Fruit fly (Drosophila melanogaster) whole organism, pupa: Measurements from ENCODE around the gene CG5103.
A peak's percentile ranks its signal among the peaks of the same experiment; 100 is the strongest.

ENCODE experiments used
- CG10348 ChIP-seq: fragments of 200-800 bp; sonication (Bioruptor generic); IDR thresholded peaks from 2 replicates; pipeline ENCODE4 v1.3.6; 2022; ENCODE audit warnings: missing biosample characterization, missing genetic modification characterization
- CG12605 ChIP-seq: fragments of 200-800 bp; sonication (Bioruptor generic); IDR thresholded peaks from 2 replicates; pipeline ENCODE4 v1.3.6; 2022; ENCODE audit warnings: missing biosample characterization, missing genetic modification characterization
- CG13204 ChIP-seq: fragments of 200-800 bp; sonication (Bioruptor generic); optimal IDR thresholded peaks from 2 replicates; lab custom pipeline; 2018; ENCODE audit warnings: missing biosample characterization, mild to moderate bottlenecking, missing genetic modification characterization, moderate library complexity
- CG14655 ChIP-seq: fragments of 200-800 bp; sonication (Bioruptor generic); optimal IDR thresholded peaks from 3 replicates; lab custom pipeline; 2017; ENCODE audit warnings: mild to moderate bottlenecking, missing biosample characterization, missing genetic modification reagents, missing genetic modification characterization
- CG15710 ChIP-seq: fragments of 200-800 bp; sonication (Bioruptor generic); optimal IDR thresholded peaks from 2 replicates; lab custom pipeline; 2018; ENCODE audit warnings: missing biosample characterization, mild to moderate bottlenecking, missing genetic modification characterization, moderate library complexity
- CG17806 ChIP-seq: fragments of 200-800 bp; sonication (Bioruptor generic); optimal IDR thresholded peaks from 2 replicates; lab custom pipeline; 2018; ENCODE audit warnings: missing biosample characterization, mild to moderate bottlenecking, missing genetic modification characterization, moderate library complexity
- CG32121 ChIP-seq: fragments of 200-800 bp; sonication (Bioruptor generic); IDR thresholded peaks from 2 replicates; pipeline ENCODE4 v1.3.6; 2022; ENCODE audit warnings: missing biosample characterization, missing genetic modification characterization
- CG34367 ChIP-seq: fragments of 200-800 bp; sonication (Bioruptor generic); optimal IDR thresholded peaks from 2 replicates; lab custom pipeline; 2018; ENCODE audit warnings: missing biosample characterization, mild to moderate bottlenecking, missing genetic modification characterization
- CG4496 ChIP-seq: fragments of 200-800 bp; sonication (Bioruptor generic); IDR thresholded peaks from 3 replicates; pipeline ENCODE4 v1.3.6; 2022; ENCODE audit warnings: missing biosample characterization, missing genetic modification characterization
- CG8159 ChIP-seq: fragments of 200-800 bp; sonication (Bioruptor generic); optimal IDR thresholded peaks from 3 replicates; lab custom pipeline; 2018; ENCODE audit warnings: missing biosample characterization, mild to moderate bottlenecking, missing genetic modification characterization, moderate library complexity
- CG8301 ChIP-seq: fragments of 200-800 bp; sonication (Bioruptor generic); optimal IDR thresholded peaks from 2 replicates; lab custom pipeline; 2018; ENCODE audit warnings: missing biosample characterization, mild to moderate bottlenecking, missing genetic modification characterization
- CG9948 ChIP-seq: fragments of 200-800 bp; sonication (Bioruptor generic); optimal IDR thresholded peaks from 2 replicates; lab custom pipeline; 2018; ENCODE audit warnings: missing biosample characterization, mild to moderate bottlenecking, missing genetic modification characterization, moderate library complexity
- D1 ChIP-seq: fragments of 200-800 bp; sonication (Bioruptor generic); optimal IDR thresholded peaks from 2 replicates; lab custom pipeline; 2018; ENCODE audit warnings: missing biosample characterization, mild to moderate bottlenecking, missing genetic modification characterization, moderate library complexity
- EcR ChIP-seq: fragments of 200-800 bp; sonication (Bioruptor generic); optimal IDR thresholded peaks from 3 replicates; lab custom pipeline; 2019; ENCODE audit warnings: missing biosample characterization, missing genetic modification characterization, mild to moderate bottlenecking, moderate library complexity, missing genetic modification reagents
- Ets98B ChIP-seq: fragments of 200-800 bp; sonication (Bioruptor generic); IDR thresholded peaks from 2 replicates; pipeline ENCODE4 v1.3.6; 2022; ENCODE audit warnings: missing biosample characterization, missing genetic modification characterization
- Pif1A ChIP-seq: fragments of 200-800 bp; sonication (Bioruptor generic); optimal IDR thresholded peaks from 3 replicates; lab custom pipeline; 2016; ENCODE audit warnings: missing biosample characterization, missing genetic modification characterization
- Pif1B ChIP-seq: fragments of 200-800 bp; sonication (Bioruptor generic); optimal IDR thresholded peaks from 3 replicates; lab custom pipeline; 2016; ENCODE audit warnings: missing biosample characterization, missing genetic modification characterization
- Snoo ChIP-seq: fragments of 200-800 bp; sonication (Bioruptor generic); optimal IDR thresholded peaks from 3 replicates; lab custom pipeline; 2017; ENCODE audit warnings: missing biosample characterization, mild to moderate bottlenecking, missing genetic modification characterization, inconsistent platforms
- fd96Ca ChIP-seq: fragments of 200-800 bp; sonication (Bioruptor generic); IDR thresholded peaks from 3 replicates; pipeline ENCODE4 v1.3.6; 2022; ENCODE audit warnings: missing biosample characterization, missing genetic modification characterization
- gl ChIP-seq: fragments of 200-800 bp; sonication (Bioruptor generic); optimal IDR thresholded peaks from 2 replicates; lab custom pipeline; 2018; ENCODE audit warnings: missing biosample characterization, mild to moderate bottlenecking, missing genetic modification characterization
- rn ChIP-seq: fragments of 200-800 bp; sonication (Bioruptor generic); IDR thresholded peaks from 2 replicates; pipeline ENCODE4 v1.3.6; 2022; ENCODE audit warnings: missing biosample characterization, missing genetic modification characterization

The CG5103 gene

DNA sequence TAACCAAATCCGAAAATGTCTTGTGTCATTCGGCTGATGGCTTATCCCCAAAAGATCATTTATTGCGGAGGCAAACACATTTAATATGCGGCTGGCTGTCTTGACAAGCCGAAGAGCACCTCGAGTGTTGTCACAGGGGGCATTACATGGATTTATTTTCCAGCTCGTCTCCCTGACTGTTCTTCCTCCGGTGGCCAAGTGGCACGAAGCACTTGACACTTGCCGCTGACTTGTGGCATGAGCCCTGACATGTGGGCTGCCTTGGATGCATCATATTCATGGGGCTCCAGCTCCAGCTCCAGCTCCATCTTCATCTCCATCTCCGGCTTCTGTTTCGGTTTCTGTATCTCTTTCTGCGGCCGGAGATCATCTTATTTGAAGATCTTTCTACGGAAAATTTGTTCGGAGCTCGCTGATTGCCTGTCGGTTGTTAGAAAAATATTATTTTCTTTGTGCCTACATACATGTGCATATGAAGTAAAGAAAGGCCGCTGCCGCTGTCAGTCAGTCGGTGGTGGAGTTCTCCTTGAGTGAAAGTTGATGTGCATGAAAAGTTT lies 25.9 kb downstream of the CG5103 start:
- TF ChIP-seq CG17806 (tag; lab: Kevin White, UChicago): no peak
- TF ChIP-seq CG34367: no peak
- TF ChIP-seq Ets98B: no peak
- TF ChIP-seq CG12605: no peak
- no peak for TF ChIP-seq CG13204
- no peak for TF ChIP-seq Pif1B (GFP tag; lab: Kevin White, UChicago)
- TF ChIP-seq EcR (GFP tag; lab: Kevin White, UChicago): no peak
- TF ChIP-seq CG9948 (tag; lab: Kevin White, UChicago): no peak
- no peak for TF ChIP-seq CG4496
- TF ChIP-seq rn (GFP tag; lab: Robert Waterston, UW): no peak
- TF ChIP-seq CG14655 (GFP tag; lab: Kevin White, UChicago): no peak
- TF ChIP-seq CG8159 (tag; lab: Kevin White, UChicago): no peak
- TF ChIP-seq CG10348 (GFP tag; lab: Robert Waterston, UW): no peak
- no peak for TF ChIP-seq Snoo (tag; lab: Kevin White, UChicago)
- TF ChIP-seq CG32121: no peak
- no peak for TF ChIP-seq CG8301
- TF ChIP-seq Pif1A (GFP tag; lab: Kevin White, UChicago): no peak
- no peak for TF ChIP-seq D1 (tag; lab: Kevin White, UChicago)

DNA sequence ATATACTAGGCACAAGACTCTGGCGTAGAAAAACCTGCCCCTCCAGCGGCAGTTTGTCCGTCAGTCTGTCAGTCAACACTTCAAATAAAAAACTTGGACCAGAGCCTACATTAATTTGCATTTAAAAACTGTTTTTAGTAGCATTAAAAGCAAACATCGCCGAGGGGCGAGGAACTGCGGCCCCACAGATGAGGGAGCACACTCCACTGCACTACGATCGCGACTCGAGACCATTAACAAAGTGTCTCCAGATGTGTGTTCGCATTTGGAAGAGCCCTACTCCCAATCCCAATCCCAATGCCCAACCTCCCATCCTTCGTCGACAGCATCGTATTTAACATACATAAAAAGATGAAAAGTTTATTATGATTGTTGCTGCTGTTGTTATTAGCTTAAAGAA lies 27.6 kb downstream of the CG5103 start:
- TF ChIP-seq Pif1B (GFP tag; lab: Kevin White, UChicago): no peak
- TF ChIP-seq CG8159 (tag; lab: Kevin White, UChicago): no peak
- no peak for TF ChIP-seq D1 (tag; lab: Kevin White, UChicago)
- TF ChIP-seq CG12605: no peak
- TF ChIP-seq CG9948 (tag; lab: Kevin White, UChicago): no peak
- TF ChIP-seq rn (GFP tag; lab: Robert Waterston, UW): no peak
- no peak for TF ChIP-seq gl (tag; lab: Kevin White, UChicago)
- TF ChIP-seq CG17806 (tag; lab: Kevin White, UChicago): no peak
- no peak for TF ChIP-seq CG10348 (GFP tag; lab: Robert Waterston, UW)
- TF ChIP-seq fd96Ca (GFP tag; lab: Robert Waterston, UW): no peak
- no peak for TF ChIP-seq CG34367
- no peak for TF ChIP-seq CG32121
- TF ChIP-seq CG15710: no peak
- no peak for TF ChIP-seq Pif1A (GFP tag; lab: Kevin White, UChicago)
- no peak for TF ChIP-seq Ets98B
- no peak for TF ChIP-seq EcR (GFP tag; lab: Kevin White, UChicago)
- no peak for TF ChIP-seq CG13204
- TF ChIP-seq CG14655 (GFP tag; lab: Kevin White, UChicago): no peak

DNA sequence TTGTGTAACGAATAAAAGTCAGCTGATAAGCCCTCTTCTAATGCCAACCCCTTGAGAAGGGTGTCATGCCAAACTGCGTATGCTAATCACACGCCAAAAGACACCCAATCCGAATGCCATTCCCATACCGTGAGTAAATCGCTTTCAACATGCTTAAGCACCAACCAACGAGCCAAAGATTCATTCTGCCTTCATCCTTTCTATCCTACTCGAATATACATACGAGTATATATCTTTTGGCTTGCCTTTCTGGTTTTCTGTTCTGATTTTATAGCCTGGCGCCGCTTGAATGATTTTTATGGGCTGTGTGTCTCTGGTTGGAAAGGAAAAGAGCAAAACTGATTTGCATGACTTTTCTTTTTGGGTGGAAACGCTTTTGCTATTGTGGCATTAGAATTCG lies 28.5 kb downstream of the CG5103 start:
- TF ChIP-seq rn (GFP tag; lab: Robert Waterston, UW) (no peak), CG12605 (no peak), CG10348 (GFP tag; lab: Robert Waterston, UW) (no peak), EcR (GFP tag; lab: Kevin White, UChicago) (no peak), CG13204 (no peak), D1 (tag; lab: Kevin White, UChicago) (no peak), CG17806 (tag; lab: Kevin White, UChicago) (no peak), CG8159 (tag; lab: Kevin White, UChicago) (no peak), fd96Ca (GFP tag; lab: Robert Waterston, UW) (no peak), Pif1A (GFP tag; lab: Kevin White, UChicago) (no peak), CG14655 (GFP tag; lab: Kevin White, UChicago) (no peak), CG15710 (no peak), CG9948 (tag; lab: Kevin White, UChicago) (no peak), CG34367 (no peak), Pif1B (GFP tag; lab: Kevin White, UChicago) (no peak), Ets98B (no peak), Snoo (tag; lab: Kevin White, UChicago) (no peak), CG4496 (no peak), CG32121 (no peak), gl (tag; lab: Kevin White, UChicago) (no peak)

DNA sequence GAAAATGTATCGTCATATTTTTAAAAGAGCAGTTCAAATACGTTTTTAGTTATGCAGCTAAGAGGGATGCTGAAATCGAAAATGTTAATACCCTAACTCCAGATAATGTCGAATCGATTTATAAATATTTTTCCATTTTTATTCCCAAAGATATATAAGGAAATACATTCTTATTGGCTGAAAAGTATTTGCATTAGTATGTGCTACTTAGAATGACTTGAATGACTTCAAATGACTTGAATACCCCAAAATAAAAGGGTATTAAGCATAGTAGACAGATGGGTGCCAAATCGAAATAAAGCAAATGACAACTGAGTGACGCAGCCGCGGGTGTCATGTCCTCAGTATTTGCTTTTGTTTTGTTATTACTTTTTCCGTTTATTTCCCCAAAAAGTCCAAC lies 35.3 kb downstream of the CG5103 start:
- TF ChIP-seq CG13204: no peak

DNA sequence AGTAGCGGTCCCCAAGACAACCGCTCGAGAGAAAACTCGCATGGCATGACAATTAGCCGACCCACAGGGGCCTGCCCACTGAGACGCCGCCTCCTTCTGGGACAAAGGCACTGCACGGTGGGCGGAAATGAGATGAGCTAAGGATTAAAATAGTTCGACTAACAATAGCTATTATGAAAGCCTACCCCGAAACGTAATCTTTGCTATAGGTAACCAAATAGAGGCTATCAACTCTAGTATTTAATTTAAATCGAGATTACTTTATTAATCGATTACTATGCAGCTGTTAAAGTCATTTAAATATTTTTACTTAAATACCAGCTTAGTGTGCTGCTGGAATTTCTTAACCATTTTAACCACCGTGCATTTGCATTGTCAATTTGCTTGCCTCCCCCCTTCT lies 37.1 kb downstream of the CG5103 start:
- TF ChIP-seq rn (GFP tag; lab: Robert Waterston, UW) (no peak), CG8301 (peak; percentile 34), Pif1B (GFP tag; lab: Kevin White, UChicago) (no peak), CG17806 (tag; lab: Kevin White, UChicago) (peak; percentile 19), CG8159 (tag; lab: Kevin White, UChicago) (peak; percentile 5), fd96Ca (GFP tag; lab: Robert Waterston, UW) (0 out of 3 replicates have a peak, but pooled peaks have one; percentile 7), CG15710 (peak; percentile 10), CG14655 (GFP tag; lab: Kevin White, UChicago) (peak; percentile 50)

DNA sequence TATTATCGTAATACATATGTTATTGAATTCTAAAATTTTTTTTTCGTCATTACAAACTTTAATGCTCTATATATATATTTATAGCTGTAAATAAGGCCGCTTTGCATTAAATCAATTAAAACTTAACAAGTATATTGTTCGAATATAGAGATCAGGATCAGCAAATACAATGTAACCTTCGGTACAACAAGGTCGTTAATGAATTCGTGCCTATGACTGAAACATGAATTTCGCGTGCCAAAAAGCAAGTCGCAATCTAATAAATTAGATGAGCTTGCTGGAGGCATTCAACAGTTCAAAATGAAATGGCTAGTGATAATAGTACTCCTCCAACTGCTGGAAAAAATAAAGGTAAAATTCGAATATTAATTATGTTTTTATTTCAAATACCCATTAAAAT lies 42.3 kb downstream of the CG5103 start, which contains the start of gene CheA75a:
Gene CheA75a (plus strand): TSS at position 301 of the 400 bp plus-strand sequence.
- TF ChIP-seq CG17806 (tag; lab: Kevin White, UChicago) (no peak), CG32121 (no peak), CG10348 (GFP tag; lab: Robert Waterston, UW) (no peak), Ets98B (no peak), CG4496 (no peak), CG9948 (tag; lab: Kevin White, UChicago) (no peak), Pif1B (GFP tag; lab: Kevin White, UChicago) (no peak), Snoo (tag; lab: Kevin White, UChicago) (no peak), Pif1A (GFP tag; lab: Kevin White, UChicago) (no peak), fd96Ca (GFP tag; lab: Robert Waterston, UW) (no peak), CG8159 (tag; lab: Kevin White, UChicago) (no peak), CG12605 (no peak), CG15710 (no peak), CG13204 (no peak), rn (GFP tag; lab: Robert Waterston, UW) (no peak), CG8301 (no peak), gl (tag; lab: Kevin White, UChicago) (no peak), EcR (GFP tag; lab: Kevin White, UChicago) (no peak), D1 (tag; lab: Kevin White, UChicago) (no peak), CG14655 (GFP tag; lab: Kevin White, UChicago) (no peak)
- TF ChIP-seq, all 21 proteins: peak for 0
